Worm (Caenorhabditis elegans) whole organism, L3 larva: ENCODE results near the gene srg-2.

Source experiments
- aly-2 ChIP-seq: fragments of 150-350 bp; optimal IDR thresholded peaks from 2 replicates; lab custom pipeline; 2014; ENCODE audit warnings: missing biosample characterization, missing genetic modification characterization
- ama-1 ChIP-seq: fragments of 150-350 bp; optimal IDR thresholded peaks from 2 replicates; lab custom pipeline; 2018
- ceh-16 ChIP-seq: sonication (generic microtip); optimal IDR thresholded peaks from 2 replicates; lab custom pipeline; 2017; ENCODE audit warnings: missing biosample characterization, missing genetic modification characterization
- ceh-28 ChIP-seq: fragments of 150-350 bp; optimal IDR thresholded peaks from 2 replicates; lab custom pipeline; 2014; ENCODE audit warnings: missing biosample characterization, missing genetic modification reagents, missing genetic modification characterization
- ceh-9 ChIP-seq: sonication (generic microtip); optimal IDR thresholded peaks from 2 replicates; lab custom pipeline; 2018; ENCODE audit warnings: missing biosample characterization, missing genetic modification characterization
- daf-12 ChIP-seq: fragments of 150-350 bp; optimal IDR thresholded peaks from 2 replicates; lab custom pipeline; 2014; ENCODE audit warnings: missing biosample characterization, missing genetic modification reagents, missing genetic modification characterization
- egl-27 ChIP-seq: sonication (generic microtip); optimal IDR thresholded peaks from 4 replicates; lab custom pipeline; 2017; ENCODE audit warnings: missing biosample characterization, missing genetic modification reagents, missing genetic modification characterization
- elt-1 ChIP-seq: fragments of 150-350 bp; optimal IDR thresholded peaks from 2 replicates; lab custom pipeline; 2014; ENCODE audit warnings: missing biosample characterization, missing genetic modification characterization
- elt-2 ChIP-seq: sonication (generic microtip); optimal IDR thresholded peaks from 2 replicates; lab custom pipeline; 2016; ENCODE audit warnings: missing genetic modification reagents, mild to moderate bottlenecking, missing genetic modification characterization, missing compliant biosample characterization
- elt-3 ChIP-seq, 3 experiments: fragments of 150-350 bp in 1 of 3; sonication (generic microtip) in 2 of 3; optimal IDR thresholded peaks; 2 replicates in 2 of 3; 4 replicates in 1 of 3; lab custom pipeline; 2014 to 2017; ENCODE audit warnings: missing biosample characterization in 3 of 3, missing genetic modification characterization in 3 of 3
- fkh-2 ChIP-seq: fragments of 150-350 bp; optimal IDR thresholded peaks from 2 replicates; lab custom pipeline; 2014; ENCODE audit warnings: missing biosample characterization, missing genetic modification reagents, missing genetic modification characterization
- hmg-11 ChIP-seq: sonication (generic microtip); optimal IDR thresholded peaks from 2 replicates; lab custom pipeline; 2016; ENCODE audit warnings: missing genetic modification characterization, missing compliant biosample characterization
- jun-1 ChIP-seq: fragments of 150-350 bp; optimal IDR thresholded peaks from 2 replicates; lab custom pipeline; 2014; ENCODE audit warnings: missing biosample characterization, missing genetic modification reagents, missing genetic modification characterization
- lin-15B ChIP-seq: fragments of 150-350 bp; optimal IDR thresholded peaks from 2 replicates; lab custom pipeline; 2014; ENCODE audit warnings: missing biosample characterization, missing genetic modification characterization
- lin-39 ChIP-seq: fragments of 150-350 bp; optimal IDR thresholded peaks from 2 replicates; lab custom pipeline; 2018; ENCODE audit warnings: missing biosample characterization, missing genetic modification reagents, missing genetic modification characterization
- mdl-1 ChIP-seq: fragments of 150-350 bp; optimal IDR thresholded peaks from 2 replicates; lab custom pipeline; 2014; ENCODE audit warnings: missing biosample characterization, missing genetic modification characterization
- mml-1 ChIP-seq: fragments of 150-350 bp; sonication (generic microtip); optimal IDR thresholded peaks from 3 replicates; lab custom pipeline; 2014; ENCODE audit warnings: missing biosample characterization, missing genetic modification characterization
- nfya-1 ChIP-seq: sonication (generic microtip); optimal IDR thresholded peaks from 2 replicates; lab custom pipeline; 2017; ENCODE audit warnings: missing genetic modification characterization, mild to moderate bottlenecking, missing compliant biosample characterization, antibody characterized with exemption, moderate library complexity; ENCODE audit not compliant: insufficient read depth
- nhr-11 ChIP-seq: fragments of 150-350 bp; optimal IDR thresholded peaks from 2 replicates; lab custom pipeline; 2014; ENCODE audit warnings: missing biosample characterization, missing genetic modification characterization
- nhr-12 ChIP-seq: fragments of 150-350 bp; optimal IDR thresholded peaks from 2 replicates; lab custom pipeline; 2014; ENCODE audit warnings: missing biosample characterization, missing genetic modification characterization
- nhr-23 ChIP-seq: fragments of 150-350 bp; optimal IDR thresholded peaks from 2 replicates; lab custom pipeline; 2014; ENCODE audit warnings: missing biosample characterization, missing genetic modification reagents, missing genetic modification characterization
- nhr-237 ChIP-seq: fragments of 150-350 bp; optimal IDR thresholded peaks from 2 replicates; lab custom pipeline; 2014; ENCODE audit warnings: missing biosample characterization, missing genetic modification characterization
- nhr-25 ChIP-seq: sonication (generic microtip); optimal IDR thresholded peaks from 2 replicates; lab custom pipeline; 2017; ENCODE audit warnings: missing biosample characterization, missing genetic modification characterization
- nhr-28 ChIP-seq: fragments of 150-350 bp; optimal IDR thresholded peaks from 2 replicates; lab custom pipeline; 2014; ENCODE audit warnings: missing biosample characterization, missing genetic modification characterization
- nhr-43 ChIP-seq: sonication (generic microtip); optimal IDR thresholded peaks from 2 replicates; lab custom pipeline; 2016; ENCODE audit warnings: mild to moderate bottlenecking, missing genetic modification characterization, missing compliant biosample characterization; ENCODE audit not compliant: poor library complexity, severe bottlenecking
- nhr-77 ChIP-seq: fragments of 150-350 bp; optimal IDR thresholded peaks from 2 replicates; lab custom pipeline; 2014; ENCODE audit warnings: missing biosample characterization, missing genetic modification characterization
- pha-4 ChIP-seq: fragments of 150-350 bp; optimal IDR thresholded peaks from 2 replicates; lab custom pipeline; 2014; ENCODE audit warnings: missing biosample characterization, missing genetic modification reagents, missing genetic modification characterization
- pqm-1 ChIP-seq: fragments of 150-350 bp; optimal IDR thresholded peaks from 2 replicates; lab custom pipeline; 2017; ENCODE audit warnings: missing biosample characterization, missing genetic modification characterization, inconsistent platforms
- sea-2 ChIP-seq: fragments of 150-350 bp; sonication (generic microtip); optimal IDR thresholded peaks from 4 replicates; lab custom pipeline; 2014; ENCODE audit warnings: missing biosample characterization, missing genetic modification reagents, missing genetic modification characterization
- skn-1 ChIP-seq: fragments of 150-350 bp; optimal IDR thresholded peaks from 2 replicates; lab custom pipeline; 2014; ENCODE audit warnings: missing biosample characterization, missing genetic modification characterization
- snpc-4 ChIP-seq: fragments of 150-350 bp; optimal IDR thresholded peaks from 2 replicates; lab custom pipeline; 2014; ENCODE audit warnings: missing biosample characterization, missing genetic modification characterization
- unc-39 ChIP-seq: sonication (generic microtip); optimal IDR thresholded peaks from 4 replicates; lab custom pipeline; 2017; ENCODE audit warnings: missing biosample characterization, missing genetic modification characterization
- ztf-11 ChIP-seq: fragments of 150-350 bp; optimal IDR thresholded peaks from 2 replicates; lab custom pipeline; 2014; ENCODE audit warnings: missing biosample characterization, missing genetic modification characterization
- ztf-4 ChIP-seq: fragments of 150-350 bp; optimal IDR thresholded peaks from 2 replicates; lab custom pipeline; 2014; ENCODE audit warnings: missing biosample characterization, missing genetic modification characterization

srg-2 gene

DNA sequence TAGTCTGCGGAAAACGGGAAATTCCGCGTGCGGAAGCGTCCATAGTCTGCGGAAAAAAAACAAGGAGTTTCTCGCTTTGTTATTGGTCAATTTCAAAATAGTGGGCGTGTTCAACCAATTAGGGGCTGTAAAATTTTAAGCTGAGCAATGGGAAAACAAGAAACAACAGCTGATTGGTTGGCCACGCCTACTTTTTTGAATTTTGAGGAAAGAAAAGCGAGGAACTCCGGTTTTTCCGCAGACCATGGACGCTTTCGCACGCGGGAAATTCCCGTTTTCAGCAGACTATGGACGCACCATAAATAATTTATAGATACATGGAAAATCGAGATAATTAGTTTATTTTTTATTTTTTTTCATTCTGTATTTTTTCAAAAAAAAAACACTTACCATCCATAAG is 41.7 kb upstream of the srg-2 start:
- TF ChIP-seq nfya-1 (tag; lab: Kevin White, UChicago) = peak; percentile 53
- TF ChIP-seq, all 47 proteins: peak for 1; not testable (repeated sequence) for 46

DNA sequence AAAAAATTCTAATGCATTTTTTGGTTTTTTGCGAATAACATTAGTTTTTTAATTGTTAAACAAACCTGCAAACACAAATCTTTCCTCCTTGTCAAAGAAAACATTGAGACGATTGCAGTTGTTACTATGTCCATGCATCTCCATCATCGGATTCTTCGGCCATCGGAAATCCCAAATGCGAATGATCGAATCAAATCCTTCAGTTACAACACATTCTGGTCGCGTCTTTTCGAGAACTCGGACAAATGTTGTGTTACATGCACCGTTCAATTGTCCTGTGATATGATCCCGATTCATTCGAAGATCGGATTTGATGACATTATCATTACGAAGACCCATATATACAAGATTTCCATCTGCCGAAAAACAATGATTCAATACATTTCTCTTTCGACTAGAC is 40.3 kb upstream of the srg-2 start:
- TF ChIP-seq ama-1 (lab: Kevin White, UChicago) (peak; percentile 74), snpc-4 (no peak), ceh-28 (tag; lab: Kevin White, UChicago) (no peak), pha-4 (tag; lab: Kevin White, UChicago) (no peak), nhr-12 (no peak), daf-12 (no peak), lin-15B (tag; lab: Kevin White, UChicago) (no peak)

ce11 chrIII:6298131-6298530 is 38.1 kb upstream of the srg-2 start, which contains the start of gene F47D12.3:
Gene F47D12.3, plus strand, starts transcription at chrIII:6298461.
- TF ChIP-seq unc-39 (tag; lab: Kevin White, UChicago) (no peak), lin-39 (tag; lab: Kevin White, UChicago) (peak; percentile 27)

DNA sequence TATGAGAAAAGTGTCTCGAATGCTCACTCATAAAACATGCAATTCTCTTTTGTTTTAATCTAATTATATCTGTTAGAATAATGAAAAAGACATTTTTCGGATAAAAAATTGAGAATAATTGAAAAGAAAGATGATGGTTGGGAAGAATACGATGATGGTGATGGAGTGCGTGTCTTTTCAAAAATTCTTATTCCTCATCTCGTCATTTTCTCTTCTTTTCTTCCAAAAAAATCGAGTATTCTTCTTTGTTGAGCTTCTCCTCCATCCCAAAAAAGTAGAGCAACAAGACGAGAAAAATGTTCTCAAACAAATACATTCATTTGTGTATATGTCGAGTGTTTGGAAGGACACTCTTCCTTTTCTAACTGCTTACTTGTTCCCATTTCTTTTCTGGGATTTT is 37.6 kb upstream of the srg-2 start:
- TF ChIP-seq nhr-237 (tag; lab: Kevin White, UChicago) (no peak), egl-27 (no peak), fkh-2 (no peak), elt-2 (tag; lab: Kevin White, UChicago) (no peak), ama-1 (lab: Kevin White, UChicago) (no peak), nhr-23 (tag; lab: Kevin White, UChicago) (no peak), snpc-4 (no peak), ceh-9 (tag; lab: Kevin White, UChicago) (no peak)

ce11 chrIII:6295972-6296700 is 36.1 kb upstream of the srg-2 start, which contains the start of gene F47D12.7:
Gene F47D12.7, minus strand, starts transcription at chrIII:6296022.
- TF ChIP-seq lin-39 (tag; lab: Kevin White, UChicago) (no peak), nhr-23 (tag; lab: Kevin White, UChicago) (no peak), pqm-1 (tag; lab: Kevin White, UChicago) (no peak), elt-1 (peak; percentile 42), mdl-1 (tag; lab: Kevin White, UChicago) (no peak)
- TF ChIP-seq, all 47 proteins: peak for 1

DNA sequence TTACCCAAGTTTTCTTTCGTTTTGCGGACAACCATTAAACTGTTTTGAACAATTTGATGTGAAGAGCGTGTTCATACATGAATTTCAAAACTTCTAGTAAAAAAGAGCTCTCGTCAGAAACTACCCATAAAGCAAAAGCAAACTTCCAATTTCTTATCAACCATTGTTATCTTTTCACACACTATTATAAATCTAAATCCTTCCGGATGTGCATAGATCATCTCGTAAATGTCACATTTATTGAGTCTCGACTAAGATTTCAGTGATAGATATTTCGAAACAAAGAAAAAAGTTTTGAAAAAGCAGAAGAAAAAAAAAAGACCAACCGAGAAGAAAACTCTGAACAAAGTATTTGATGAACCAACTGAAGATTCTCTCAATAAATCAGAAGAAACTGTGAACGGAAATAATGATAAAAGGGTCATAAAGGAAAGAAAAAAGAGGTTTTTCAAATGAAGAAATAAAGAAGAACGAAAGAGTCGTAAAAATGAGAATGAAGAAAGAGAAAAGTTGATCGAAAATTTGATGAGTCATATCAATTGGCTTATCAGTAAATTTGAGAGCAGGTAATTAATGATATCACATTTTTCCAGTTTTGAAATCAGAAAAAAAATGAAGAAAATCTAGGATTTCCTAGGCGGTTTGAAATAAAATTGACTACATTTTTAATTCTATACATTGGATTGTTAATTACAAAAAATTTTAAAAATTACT is 30.6 kb upstream of the srg-2 start:
- TF ChIP-seq skn-1 = no peak
- no peak for TF ChIP-seq nhr-28 (tag; lab: Kevin White, UChicago)
- TF ChIP-seq pqm-1 (tag; lab: Kevin White, UChicago) = peak; percentile 38
- no peak for TF ChIP-seq ztf-11 (tag; lab: Kevin White, UChicago)
- peak; percentile 74 for TF ChIP-seq elt-2 (tag; lab: Kevin White, UChicago)
- no peak for TF ChIP-seq fkh-2
- TF ChIP-seq elt-1 = peak; percentile 91
- TF ChIP-seq unc-39 (tag; lab: Kevin White, UChicago) = no peak
- TF ChIP-seq lin-15B (tag; lab: Kevin White, UChicago) = no peak
- no peak for TF ChIP-seq nfya-1 (tag; lab: Kevin White, UChicago)
- no peak for TF ChIP-seq lin-39 (tag; lab: Kevin White, UChicago)
- TF ChIP-seq ztf-4 (tag; lab: Kevin White, UChicago) = no peak
- TF ChIP-seq nhr-43 (tag; lab: Kevin White, UChicago) = no peak
- no peak for TF ChIP-seq sea-2 (GFP tag; lab: Kevin White, UChicago)
- no peak for TF ChIP-seq nhr-77 (tag; lab: Kevin White, UChicago)
- peak; percentile 19 for TF ChIP-seq jun-1 (tag; lab: Kevin White, UChicago)
- TF ChIP-seq, all 47 proteins: peak for 4

- TF ChIP-seq pha-4 (tag; lab: Kevin White, UChicago) (no peak), sea-2 (GFP tag; lab: Kevin White, UChicago) (no peak), aly-2 (tag; lab: Kevin White, UChicago) (no peak), mdl-1 (tag; lab: Kevin White, UChicago) (no peak), jun-1 (tag; lab: Kevin White, UChicago) (no peak), nhr-25 (tag; lab: Kevin White, UChicago) (no peak), egl-27 (no peak), ceh-16 (tag; lab: Kevin White, UChicago) (no peak), ztf-4 (tag; lab: Kevin White, UChicago) (no peak), lin-15B (tag; lab: Kevin White, UChicago) (peak; percentile 76), nfya-1 (tag; lab: Kevin White, UChicago) (peak; percentile 13), elt-3 (tag; optimal IDR thresholded peaks at IDR 0.05; lab: Kevin White, UChicago) (no peak), mml-1 (no peak), nhr-11 (tag; lab: Kevin White, UChicago) (no peak), hmg-11 (tag; lab: Kevin White, UChicago) (no peak)
- TF ChIP-seq, all 47 proteins: peak for 2
Observed at ce11 chrIII:6289366-6289765, 29.4 kb upstream of the srg-2 start.
